Fruit fly (Drosophila melanogaster) whole organism, embryonic: ENCODE results near the gene PolQ.

Experiments
- Atf6 ChIP-seq: fragments of 200-800 bp; sonication (Bioruptor generic); IDR thresholded peaks from 2 replicates; pipeline ENCODE4 v1.3.6; 2022; ENCODE audit warnings: missing biosample characterization, missing genetic modification characterization
- CG10209 ChIP-seq: fragments of 200-800 bp; sonication (Bioruptor generic); optimal IDR thresholded peaks from 3 replicates; lab custom pipeline; 2017; ENCODE audit warnings: missing biosample characterization, mild to moderate bottlenecking, missing genetic modification characterization, missing genetic modification reagents
- CG12071 ChIP-seq: fragments of 200-800 bp; sonication (Bioruptor generic); optimal IDR thresholded peaks from 3 replicates; lab custom pipeline; 2018; ENCODE audit warnings: missing biosample characterization, mild to moderate bottlenecking, missing genetic modification characterization
- CG30403 ChIP-seq: fragments of 200-800 bp; sonication (Bioruptor generic); optimal IDR thresholded peaks from 3 replicates; lab custom pipeline; 2016; ENCODE audit warnings: missing biosample characterization, missing genetic modification characterization
- CG3281 ChIP-seq: fragments of 200-800 bp; sonication (Bioruptor generic); optimal IDR thresholded peaks from 3 replicates; lab custom pipeline; 2017; ENCODE audit warnings: missing biosample characterization, mild to moderate bottlenecking, missing genetic modification characterization
- CG6813 ChIP-seq: fragments of 200-800 bp; sonication (Bioruptor generic); optimal IDR thresholded peaks from 2 replicates; lab custom pipeline; 2017; ENCODE audit warnings: missing biosample characterization, missing genetic modification characterization, mild to moderate bottlenecking, moderate library complexity, missing genetic modification reagents
- gro ChIP-seq: fragments of 200-800 bp; sonication (Bioruptor generic); optimal IDR thresholded peaks from 2 replicates; lab custom pipeline; 2016; ENCODE audit warnings: missing biosample characterization, missing genetic modification characterization

The PolQ gene

DNA sequence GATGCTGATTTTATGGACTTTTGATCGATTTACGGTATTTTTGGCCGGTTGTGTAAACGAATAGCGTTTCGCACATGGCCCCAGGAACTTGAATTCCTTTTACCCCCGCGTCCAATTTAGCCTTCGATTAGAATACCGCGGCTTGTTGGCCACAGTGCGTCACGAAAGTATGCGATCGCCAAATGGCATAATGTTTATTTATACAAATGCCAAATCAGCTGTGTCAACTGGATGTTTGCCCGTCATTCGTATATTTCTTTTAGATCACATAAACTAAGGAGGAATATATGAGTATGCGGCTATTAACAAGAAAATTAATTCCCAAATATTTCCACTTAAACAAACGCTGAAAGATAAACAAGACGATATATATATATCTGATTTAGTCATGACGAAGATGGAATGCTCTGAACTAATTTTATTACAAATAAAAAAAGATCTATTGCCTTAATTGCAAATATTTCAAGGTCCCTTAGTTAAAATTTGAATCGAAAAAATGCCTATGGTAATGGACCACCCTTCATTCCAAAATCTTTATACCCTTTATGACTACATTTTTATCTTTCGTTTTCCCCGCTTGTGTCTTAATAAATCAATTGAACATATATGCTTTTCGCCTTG, 55.0 kb downstream of the PolQ start (continued):
- TF ChIP-seq CG12071 (GFP tag; lab: Kevin White, UChicago), result peak; percentile 52
- peak; percentile 10 for TF ChIP-seq CG10209 (GFP tag; lab: Kevin White, UChicago)
- TF ChIP-seq CG3281 (GFP tag; lab: Kevin White, UChicago), result peak; percentile 71
- TF ChIP-seq CG30403 (GFP tag; lab: Kevin White, UChicago), result no peak
- TF ChIP-seq CG6813 (GFP tag; lab: Kevin White, UChicago), result peak; percentile 42
- peak; percentile 0 for TF ChIP-seq gro (GFP tag; lab: Kevin White, UChicago)
- TF ChIP-seq Atf6 (GFP tag; lab: Robert Waterston, UW), result peak; percentile 38
